Worm (Caenorhabditis elegans): Measurements from ENCODE around the gene K08E4.3.

DNA sequence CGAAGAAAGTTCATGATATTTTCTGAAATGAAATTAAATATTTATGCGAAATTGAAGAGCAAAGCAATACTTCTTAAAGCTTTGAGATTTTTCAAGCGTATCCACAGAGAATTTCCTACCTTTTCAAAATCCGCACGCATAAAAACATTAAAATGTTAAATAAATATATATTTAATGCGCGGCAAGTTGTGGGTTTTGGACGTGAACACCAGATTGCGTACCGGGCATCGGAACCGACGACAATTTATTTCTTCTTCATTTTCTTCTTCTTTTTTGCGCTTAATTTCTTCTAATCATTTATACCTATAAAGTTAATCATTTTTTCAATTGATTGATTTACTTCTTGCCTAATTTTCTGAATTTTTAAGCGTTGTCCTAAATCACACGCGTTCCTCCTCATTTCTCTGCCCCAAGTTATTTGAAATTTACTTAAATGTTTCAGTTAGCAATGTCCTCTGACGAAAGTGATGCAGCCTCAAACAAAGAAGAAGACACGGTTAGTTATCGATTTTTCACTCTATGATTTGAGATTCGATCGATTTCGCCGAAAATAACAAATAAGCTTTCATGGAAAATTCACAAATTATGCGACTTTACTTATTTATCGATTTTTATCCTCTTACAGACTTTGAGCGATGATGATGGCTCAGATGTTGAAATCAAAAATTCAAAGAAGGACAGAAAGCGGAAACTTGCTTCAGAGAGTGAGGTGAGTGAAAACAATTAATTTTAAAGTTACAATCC is 6.3 kb upstream of the K08E4.3 start, which contains the start of the genes bre-5 and spt-5:
- TF ChIP-seq ama-1 (optimal IDR thresholded peaks at IDR 0.05) (no peak), lin-13 (GFP tag; optimal IDR thresholded peaks at IDR 0.05) (no peak), nhr-23 (tag; optimal IDR thresholded peaks at IDR 0.05) (no peak), fos-1 (tag; optimal IDR thresholded peaks at IDR 0.05) (no peak), mdl-1 (tag; optimal IDR thresholded peaks at IDR 0.05) (no peak), skn-1 (tag; optimal IDR thresholded peaks at IDR 0.05) (no peak), unc-39 (tag; optimal IDR thresholded peaks at IDR 0.05) (no peak), nhr-11 (tag; optimal IDR thresholded peaks at IDR 0.05) (no peak)

Measured in whole organism, L2 larva.